Fruit fly (Drosophila melanogaster) whole organism, embryonic: Measurements from ENCODE around the gene Polr1C.

Experiments
- ATbp ChIP-seq: fragments of 200-800 bp; sonication (Bioruptor generic); optimal IDR thresholded peaks from 2 replicates; lab custom pipeline; 2017; ENCODE audit warnings: missing biosample characterization, mild to moderate bottlenecking, missing genetic modification characterization, missing genetic modification reagents
- Atf-2 ChIP-seq: fragments of 200-800 bp; sonication (Bioruptor generic); optimal IDR thresholded peaks from 2 replicates; lab custom pipeline; 2016; ENCODE audit warnings: missing biosample characterization, missing genetic modification characterization
- Atf6 ChIP-seq: fragments of 200-800 bp; sonication (Bioruptor generic); IDR thresholded peaks from 2 replicates; pipeline ENCODE4 v1.3.6; 2022; ENCODE audit warnings: missing biosample characterization, missing genetic modification characterization
- Awh ChIP-seq: fragments of 200-800 bp; sonication (Bioruptor generic); IDR thresholded peaks from 2 replicates; pipeline ENCODE4, ENCODE4 v1.3.6; 2022; ENCODE audit warnings: missing biosample characterization, missing genetic modification characterization
- CG10267 ChIP-seq: fragments of 200-800 bp; sonication (Bioruptor generic); optimal IDR thresholded peaks from 2 replicates; lab custom pipeline; 2018; ENCODE audit warnings: missing biosample characterization, mild to moderate bottlenecking, missing genetic modification characterization, moderate library complexity
- CG10274 ChIP-seq: fragments of 200-800 bp; sonication (Bioruptor generic); optimal IDR thresholded peaks from 3 replicates; lab custom pipeline; 2017; ENCODE audit warnings: missing biosample characterization, mild to moderate bottlenecking, missing genetic modification characterization
- CG11093 ChIP-seq: fragments of 200-800 bp; sonication (Bioruptor generic); IDR thresholded peaks from 3 replicates; pipeline ENCODE4 v1.3.6; 2022; ENCODE audit warnings: missing biosample characterization, missing genetic modification characterization
- CG11247 ChIP-seq: fragments of 200-800 bp; sonication (Bioruptor generic); IDR thresholded peaks from 2 replicates; pipeline ENCODE4 v1.3.6; 2022; ENCODE audit warnings: missing biosample characterization, missing genetic modification characterization
- CG11504 ChIP-seq: fragments of 200-800 bp; sonication (Bioruptor generic); optimal IDR thresholded peaks from 3 replicates; lab custom pipeline; 2019; ENCODE audit warnings: missing biosample characterization, mild to moderate bottlenecking, missing genetic modification characterization, moderate library complexity
- CG12942 ChIP-seq: fragments of 200-800 bp; sonication (Bioruptor generic); optimal IDR thresholded peaks from 3 replicates; lab custom pipeline; 2016; ENCODE audit warnings: missing biosample characterization, missing genetic modification characterization
- CG13296 ChIP-seq: fragments of 200-800 bp; sonication (Bioruptor generic); optimal IDR thresholded peaks from 3 replicates; lab custom pipeline; 2018; ENCODE audit warnings: missing biosample characterization, mild to moderate bottlenecking, missing genetic modification characterization
- CG14667 ChIP-seq: fragments of 200-800 bp; sonication (Bioruptor generic); IDR thresholded peaks from 2 replicates; pipeline ENCODE4 v1.3.6; 2022; ENCODE audit warnings: missing biosample characterization, missing genetic modification characterization
- CG15514 ChIP-seq: fragments of 200-800 bp; sonication (Bioruptor generic); optimal IDR thresholded peaks from 3 replicates; lab custom pipeline; 2017; ENCODE audit warnings: missing biosample characterization, missing genetic modification characterization, mild to moderate bottlenecking, moderate library complexity, missing genetic modification reagents
- CG15696 ChIP-seq: fragments of 200-800 bp; sonication (Bioruptor generic); optimal IDR thresholded peaks from 2 replicates; lab custom pipeline; 2019; ENCODE audit warnings: missing biosample characterization, mild to moderate bottlenecking, missing genetic modification characterization, moderate library complexity
- CG1602 ChIP-seq: fragments of 200-800 bp; sonication (Bioruptor generic); optimal IDR thresholded peaks from 3 replicates; lab custom pipeline; 2016; ENCODE audit warnings: missing biosample characterization, missing genetic modification characterization
- CG1647 ChIP-seq: fragments of 200-800 bp; sonication (Bioruptor generic); optimal IDR thresholded peaks from 3 replicates; lab custom pipeline; 2016; ENCODE audit warnings: missing biosample characterization, missing genetic modification characterization
- CG17328 ChIP-seq: fragments of 200-800 bp; sonication (Bioruptor generic); IDR thresholded peaks from 2 replicates; pipeline ENCODE4 v1.3.6; 2022; ENCODE audit warnings: missing biosample characterization, missing genetic modification characterization
- CG18011 ChIP-seq: fragments of 200-800 bp; sonication (Bioruptor generic); optimal IDR thresholded peaks from 2 replicates; lab custom pipeline; 2017; ENCODE audit warnings: missing biosample characterization, missing genetic modification characterization, mild to moderate bottlenecking, moderate library complexity, missing genotype
- CG18476 ChIP-seq: fragments of 200-800 bp; sonication (Bioruptor generic); optimal IDR thresholded peaks from 2 replicates; lab custom pipeline; 2016; ENCODE audit warnings: missing biosample characterization, mild to moderate bottlenecking, missing genetic modification characterization
- CG30431 ChIP-seq: fragments of 200-800 bp; sonication (Bioruptor generic); optimal IDR thresholded peaks from 2 replicates; lab custom pipeline; 2017; ENCODE audit warnings: missing biosample characterization, missing genetic modification characterization
- CG32767 ChIP-seq: fragments of 200-800 bp; sonication (Bioruptor generic); IDR thresholded peaks from 2 replicates; pipeline ENCODE4 v1.3.6; 2022; ENCODE audit warnings: missing biosample characterization, missing genetic modification characterization
- CG3407 ChIP-seq: fragments of 200-800 bp; sonication (Bioruptor generic); optimal IDR thresholded peaks from 2 replicates; lab custom pipeline; 2018; ENCODE audit warnings: missing biosample characterization, mild to moderate bottlenecking, missing genetic modification characterization
- CG6272 ChIP-seq: fragments of 200-800 bp; sonication (Bioruptor generic); IDR thresholded peaks from 2 replicates; pipeline ENCODE4 v1.3.6; 2022; ENCODE audit warnings: missing biosample characterization, missing genetic modification characterization
- CG7963 ChIP-seq: fragments of 200-800 bp; sonication (Bioruptor generic); IDR thresholded peaks from 3 replicates; pipeline ENCODE4 v1.3.6; 2022; ENCODE audit warnings: missing biosample characterization, missing genetic modification characterization; ENCODE audit not compliant: partially characterized antibody
- Dip2 ChIP-seq: fragments of 200-800 bp; sonication (Bioruptor generic); IDR thresholded peaks from 2 replicates; pipeline ENCODE4 v1.3.6; 2022; ENCODE audit warnings: missing biosample characterization, missing genetic modification characterization
- Dip3 ChIP-seq: fragments of 200-800 bp; sonication (Bioruptor generic); optimal IDR thresholded peaks from 3 replicates; lab custom pipeline; 2016; ENCODE audit warnings: missing biosample characterization, missing genetic modification characterization
- Elba2 ChIP-seq: fragments of 200-800 bp; sonication (Bioruptor generic); optimal IDR thresholded peaks from 3 replicates; lab custom pipeline; 2016; ENCODE audit warnings: missing biosample characterization, missing genetic modification characterization
- Lim3 ChIP-seq: fragments of 200-800 bp; sonication (Bioruptor generic); IDR thresholded peaks from 2 replicates; pipeline ENCODE4 v1.3.6; 2022; ENCODE audit warnings: missing biosample characterization, missing genetic modification characterization
- PHDP ChIP-seq: fragments of 200-800 bp; sonication (Bioruptor generic); optimal IDR thresholded peaks from 3 replicates; lab custom pipeline; 2018; ENCODE audit warnings: missing biosample characterization, mild to moderate bottlenecking, missing genetic modification characterization, moderate library complexity
- Sry-β ChIP-seq: fragments of 200-800 bp; sonication (Bioruptor generic); optimal IDR thresholded peaks from 2 replicates; lab custom pipeline; 2018; ENCODE audit warnings: missing biosample characterization, mild to moderate bottlenecking, missing genetic modification characterization, moderate library complexity
- Ssrp ChIP-seq: fragments of 200-800 bp; sonication (Bioruptor generic); optimal IDR thresholded peaks from 2 replicates; lab custom pipeline; 2018; ENCODE audit warnings: missing biosample characterization, mild to moderate bottlenecking, missing genetic modification characterization, moderate library complexity
- Usf ChIP-seq: fragments of 200-800 bp; sonication (Bioruptor generic); optimal IDR thresholded peaks from 2 replicates; lab custom pipeline; 2017; ENCODE audit warnings: missing genotype, missing biosample characterization, missing genetic modification characterization
- Vsx1 ChIP-seq: fragments of 200-800 bp; sonication (Bioruptor generic); optimal IDR thresholded peaks from 2 replicates; lab custom pipeline; 2017; ENCODE audit warnings: missing biosample characterization, mild to moderate bottlenecking, missing genetic modification characterization, missing genetic modification reagents
- amos ChIP-seq: fragments of 200-800 bp; sonication (Bioruptor generic); IDR thresholded peaks from 2 replicates; pipeline ENCODE4 v1.3.6; 2022; ENCODE audit warnings: missing biosample characterization, missing genetic modification characterization; ENCODE audit not compliant: partially characterized antibody
- az2 ChIP-seq: fragments of 200-800 bp; sonication (Bioruptor generic); optimal IDR thresholded peaks from 3 replicates; lab custom pipeline; 2016; ENCODE audit warnings: missing biosample characterization, missing genetic modification characterization
- bigmax ChIP-seq: fragments of 200-800 bp; sonication (Bioruptor generic); optimal IDR thresholded peaks from 2 replicates; lab custom pipeline; 2018; ENCODE audit warnings: missing biosample characterization, mild to moderate bottlenecking, missing genetic modification characterization
- danr ChIP-seq: fragments of 200-800 bp; sonication (Bioruptor generic); IDR thresholded peaks from 2 replicates; pipeline ENCODE4 v1.3.6; 2022; ENCODE audit warnings: missing biosample characterization, missing genetic modification characterization
- ems ChIP-seq: fragments of 200-800 bp; sonication (Bioruptor generic); optimal IDR thresholded peaks from 3 replicates; lab custom pipeline; 2016; ENCODE audit warnings: missing biosample characterization, missing genetic modification characterization
- fu2 ChIP-seq: fragments of 200-800 bp; sonication (Bioruptor generic); optimal IDR thresholded peaks from 2 replicates; lab custom pipeline; 2016; ENCODE audit warnings: missing biosample characterization, missing genetic modification characterization
- grau ChIP-seq: fragments of 200-800 bp; optimal IDR thresholded peaks from 3 replicates; lab custom pipeline; 2019; ENCODE audit warnings: missing biosample characterization, mild to moderate bottlenecking, missing genetic modification characterization, moderate library complexity
- insv ChIP-seq, 2 experiments: fragments of 200-800 bp; sonication (Bioruptor generic); optimal IDR thresholded peaks; 3 replicates each; lab custom pipeline; 2016 to 2018; ENCODE audit warnings: missing biosample characterization in 2 of 2, missing genetic modification characterization in 2 of 2
- lmd ChIP-seq: fragments of 200-800 bp; sonication (Bioruptor generic); IDR thresholded peaks from 2 replicates; pipeline ENCODE4 v1.3.6; 2022; ENCODE audit warnings: missing biosample characterization, missing genetic modification characterization
- lola ChIP-seq, 3 experiments: fragments of >200 bp in 2 of 3; fragments of 200-800 bp in 1 of 3; sonication (Bioruptor generic) in 1 of 3; optimal IDR thresholded peaks; 2 replicates each; lab custom pipeline; 2017 to 2019; ENCODE audit warnings: missing biosample characterization in 3 of 3, missing genetic modification characterization in 3 of 3, mild to moderate bottlenecking in 1 of 3, moderate library complexity in 1 of 3
- oc ChIP-seq: fragments of 200-800 bp; sonication (Bioruptor generic); optimal IDR thresholded peaks from 2 replicates; lab custom pipeline; 2018; ENCODE audit warnings: missing biosample characterization, mild to moderate bottlenecking, missing genetic modification characterization, moderate library complexity
- onecut ChIP-seq: fragments of 200-800 bp; sonication (Bioruptor generic); IDR thresholded peaks from 2 replicates; pipeline ENCODE4 v1.3.6; 2022; ENCODE audit warnings: missing biosample characterization, missing genetic modification characterization
- org-1 ChIP-seq: fragments of 200-800 bp; sonication (Bioruptor generic); optimal IDR thresholded peaks from 2 replicates; lab custom pipeline; 2017; ENCODE audit warnings: missing biosample characterization, missing genetic modification characterization
- ranshi ChIP-seq: fragments of 200-800 bp; sonication (Bioruptor generic); IDR thresholded peaks from 2 replicates; pipeline ENCODE4 v1.3.6; 2022; ENCODE audit warnings: missing biosample characterization, missing genetic modification characterization
- sens-2 ChIP-seq: fragments of 200-800 bp; sonication (Bioruptor generic); IDR thresholded peaks from 2 replicates; pipeline ENCODE4 v1.3.6; 2022; ENCODE audit warnings: missing biosample characterization, missing genetic modification characterization
- sim ChIP-seq: fragments of 200-800 bp; sonication (Bioruptor generic); IDR thresholded peaks from 2 replicates; pipeline ENCODE4 v1.3.6; 2022; ENCODE audit warnings: missing biosample characterization, missing genetic modification characterization
- sr ChIP-seq: fragments of 200-800 bp; sonication (Bioruptor generic); IDR thresholded peaks from 3 replicates; pipeline ENCODE4 v1.3.6; 2022; ENCODE audit warnings: missing biosample characterization, missing genetic modification characterization
- zen ChIP-seq: fragments of 200-800 bp; sonication (Bioruptor generic); optimal IDR thresholded peaks from 3 replicates; lab custom pipeline; 2018; ENCODE audit warnings: missing biosample characterization, mild to moderate bottlenecking, missing genetic modification characterization, moderate library complexity

Polr1C gene

dm6 chr2L:4945300-4945699 is 23.5 kb upstream of the Polr1C start, which contains the start of the genes mRpL24 and betaggt-I (continued):
- TF ChIP-seq CG1602 (GFP tag; lab: Kevin White, UChicago) (peak; percentile 96), Awh (GFP tag; lab: Robert Waterston, UW) (peak; percentile 98), CG10267 (peak; percentile 92), az2 (peak; percentile 94), Sry-β (GFP tag; lab: Kevin White, UChicago) (peak; percentile 43), fu2 (GFP tag; lab: Kevin White, UChicago) (peak; percentile 58), danr (peak; percentile 90), Atf-2 (peak; percentile 50), sr (GFP tag; lab: Robert Waterston, UW) (peak; percentile 75), sim (peak; percentile 92), org-1 (GFP tag; lab: Kevin White, UChicago) (peak; percentile 86), bigmax (GFP tag; lab: Kevin White, UChicago) (no peak), onecut (GFP tag; lab: Robert Waterston, UW) (peak; percentile 89), Lim3 (GFP tag; lab: Robert Waterston, UW) (peak; percentile 75; the same call in 1 of the 2 replicates), Dip2 (GFP tag; lab: Robert Waterston, UW) (peak; percentile 51; the same call in 1 of the 2 replicates), sens-2 (GFP tag; lab: Robert Waterston, UW) (peak; percentile 95), CG32767 (peak; percentile 97), PHDP (peak; percentile 98), CG14667 (GFP tag; lab: Robert Waterston, UW) (peak; percentile 93), CG7963 (GFP tag; lab: Robert Waterston, UW) (no peak), CG6272 (peak; percentile 92), ATbp (GFP tag; lab: Kevin White, UChicago) (peak; percentile 89), Vsx1 (GFP tag; lab: Kevin White, UChicago) (peak; percentile 79), CG18476 (GFP tag; lab: Kevin White, UChicago) (peak; percentile 92), amos (GFP tag; lab: Robert Waterston, UW) (no peak), Usf (peak; percentile 91), lola (GFP tag; optimal IDR thresholded peaks at IDR 0.05; lab: Kevin White, UChicago) (peak in 1 of 3 experiments; percentile 96), oc (tag; lab: Kevin White, UChicago) (peak; percentile 95), Elba2 (GFP tag; lab: Kevin White, UChicago) (peak; percentile 60), ranshi (GFP tag; lab: Robert Waterston, UW) (peak; percentile 97), CG10274 (GFP tag; lab: Kevin White, UChicago) (peak; percentile 71), CG15514 (GFP tag; lab: Kevin White, UChicago) (peak; percentile 92), grau (tag; lab: Kevin White, UChicago) (peak; percentile 97), CG11247 (GFP tag; lab: Robert Waterston, UW) (peak; percentile 93), CG3407 (peak; percentile 92), CG13296 (GFP tag; lab: Kevin White, UChicago) (peak; percentile 95), insv (GFP tag; optimal IDR thresholded peaks at IDR 0.05; lab: Kevin White, UChicago) (peak in 1 of 2 experiments; percentile 73), CG30431 (GFP tag; lab: Kevin White, UChicago) (peak; percentile 87), CG18011 (GFP tag; lab: Kevin White, UChicago) (peak; percentile 85), CG11504 (peak; percentile 95), CG15696 (tag; lab: Kevin White, UChicago) (peak; percentile 97), Dip3 (peak; percentile 89), Atf6 (peak; percentile 96), CG11093 (GFP tag; lab: Robert Waterston, UW) (peak; percentile 94), lmd (peak; percentile 95), zen (tag; lab: Kevin White, UChicago) (peak; percentile 95), CG1647 (peak; percentile 72), Ssrp (tag; lab: Kevin White, UChicago) (peak; percentile 97), CG17328 (GFP tag; lab: Robert Waterston, UW) (peak; percentile 98), CG12942 (GFP tag; lab: Kevin White, UChicago) (peak; percentile 95), ems (peak; percentile 57)
